Worm (Caenorhabditis elegans): ENCODE measurements around the gene Y15E3A.5.

ce11 chrX:15385379-15385778 lies 45.0 kb downstream of the Y15E3A.5 start:
- no peak for TF ChIP-seq B0310.2 (tag; optimal IDR thresholded peaks at IDR 0.05)
- TF ChIP-seq ama-1 (optimal IDR thresholded peaks at IDR 0.05): no peak
- TF ChIP-seq ceh-13 (GFP tag; optimal IDR thresholded peaks at IDR 0.05): no peak
- TF ChIP-seq scrt-1 (GFP tag; IDR thresholded peaks at IDR 0.05): no peak
- no peak for TF ChIP-seq tbx-37 (GFP tag; conservative IDR thresholded peaks at IDR 0.05)
- no peak for TF ChIP-seq pes-1 (GFP tag; IDR thresholded peaks at IDR 0.05)
- TF ChIP-seq tbx-11 (GFP tag; IDR thresholded peaks at IDR 0.05): no peak
- no peak for TF ChIP-seq flt-1 (GFP tag; IDR thresholded peaks at IDR 0.05)
- no peak for TF ChIP-seq hmg-4 (GFP tag; optimal IDR thresholded peaks at IDR 0.05)
- TF ChIP-seq tra-4 (tag; optimal IDR thresholded peaks at IDR 0.05): no peak
- TF ChIP-seq hnd-1 (tag; optimal IDR thresholded peaks at IDR 0.05): no peak
- TF ChIP-seq ceh-36 (tag; optimal IDR thresholded peaks at IDR 0.05): no peak
- TF ChIP-seq hmbx-1 (tag; optimal IDR thresholded peaks at IDR 0.05): no peak
